Worm (Caenorhabditis elegans) whole organism, L4 larva: ENCODE data around the gene ceh-1.

ENCODE experiments used
- D1046.2 ChIP-seq: fragments of 200-800 bp; sonication (Bioruptor generic); IDR thresholded peaks from 2 replicates; pipeline ENCODE4 v1.3.6; 2022; ENCODE audit warnings: missing genetic modification characterization, missing compliant biosample characterization
- F37D6.2 ChIP-seq: sonication (generic microtip); optimal IDR thresholded peaks from 2 replicates; lab custom pipeline; 2016; ENCODE audit warnings: mild to moderate bottlenecking, missing genetic modification characterization, missing compliant biosample characterization
- T20F7.1 ChIP-seq: fragments of 200-800 bp; sonication (Bioruptor generic); optimal IDR thresholded peaks from 2 replicates; lab custom pipeline; 2018; ENCODE audit warnings: mild to moderate bottlenecking, missing genetic modification characterization, missing compliant biosample characterization
- T26A8.4 ChIP-seq: fragments of 200-800 bp; sonication (Bioruptor generic); IDR thresholded peaks from 2 replicates; pipeline ENCODE4 v1.3.6; 2022; ENCODE audit warnings: missing genetic modification characterization, missing compliant biosample characterization
- Y48G9A.11 ChIP-seq: fragments of 200-800 bp; sonication (Bioruptor generic); IDR thresholded peaks from 2 replicates; pipeline ENCODE4 v1.3.6; 2022; ENCODE audit warnings: missing genetic modification reagents, missing genetic modification characterization, missing compliant biosample characterization
- Y5F2A.4 ChIP-seq: fragments of 200-800 bp; sonication (Bioruptor generic); optimal IDR thresholded peaks from 2 replicates; lab custom pipeline; 2018; ENCODE audit warnings: mild to moderate bottlenecking, missing genetic modification characterization, missing compliant biosample characterization
- ZK546.5 ChIP-seq, 2 experiments: sonication (generic microtip); optimal IDR thresholded peaks; 2 replicates each; lab custom pipeline; 2017; ENCODE audit warnings: missing biosample characterization in 2 of 2, missing genetic modification characterization in 2 of 2
- aha-1 ChIP-seq: fragments of 150-350 bp; peaks from one replicate; lab custom pipeline; 2014; ENCODE audit warnings: missing biosample characterization, missing genetic modification characterization
- aly-2 ChIP-seq: sonication (generic microtip); optimal IDR thresholded peaks from 2 replicates; lab custom pipeline; 2018; ENCODE audit warnings: missing biosample characterization, missing genetic modification characterization
- ceh-20 ChIP-seq: fragments of 200-800 bp; sonication (Bioruptor generic); IDR thresholded peaks from 2 replicates; pipeline ENCODE4 v1.3.6; 2022; ENCODE audit warnings: missing genetic modification reagents, missing genetic modification characterization, missing compliant biosample characterization
- ceh-82 ChIP-seq: sonication (generic microtip); optimal IDR thresholded peaks from 2 replicates; lab custom pipeline; 2017; ENCODE audit warnings: missing biosample characterization, missing genetic modification characterization
- cey-2 ChIP-seq: sonication (generic microtip); optimal IDR thresholded peaks from 3 replicates; lab custom pipeline; 2017; ENCODE audit warnings: missing genetic modification characterization, mild to moderate bottlenecking, missing compliant biosample characterization, antibody characterized with exemption, borderline replicate concordance; ENCODE audit not compliant: insufficient read depth
- ctbp-1 ChIP-seq: fragments of 200-800 bp; sonication (Bioruptor generic); IDR thresholded peaks from 2 replicates; pipeline ENCODE4 v1.3.6; 2022; ENCODE audit warnings: missing genetic modification reagents, missing genetic modification characterization, missing compliant biosample characterization
- daf-16 ChIP-seq, 3 experiments: sonication (generic microtip); optimal IDR thresholded peaks; 2 replicates each; lab custom pipeline; 2016 to 2017; ENCODE audit warnings: missing genetic modification characterization in 3 of 3, missing genetic modification reagents in 3 of 3, mild to moderate bottlenecking in 2 of 3, missing compliant biosample characterization in 2 of 3, missing biosample characterization in 1 of 3, moderate library complexity in 1 of 3
- dmd-6 ChIP-seq: fragments of 200-800 bp; sonication (Bioruptor generic); IDR thresholded peaks from 2 replicates; pipeline ENCODE4 v1.3.6; 2022; ENCODE audit warnings: missing genetic modification reagents, missing genetic modification characterization, missing compliant biosample characterization
- dmd-9 ChIP-seq: fragments of 200-800 bp; sonication (Bioruptor generic); IDR thresholded peaks from 2 replicates; pipeline ENCODE4 v1.3.6; 2022; ENCODE audit warnings: missing genetic modification reagents, missing genetic modification characterization, missing compliant biosample characterization
- egl-27 ChIP-seq: sonication (generic microtip); optimal IDR thresholded peaks from 3 replicates; lab custom pipeline; 2017; ENCODE audit warnings: missing biosample characterization, missing genetic modification reagents, missing genetic modification characterization
- gei-8 ChIP-seq: fragments of 200-800 bp; sonication (Bioruptor generic); optimal IDR thresholded peaks from 2 replicates; lab custom pipeline; 2018; ENCODE audit warnings: mild to moderate bottlenecking, missing genetic modification characterization, missing compliant biosample characterization
- hlh-11 ChIP-seq: fragments of 200-800 bp; sonication (Bioruptor generic); optimal IDR thresholded peaks from 2 replicates; lab custom pipeline; 2018; ENCODE audit warnings: mild to moderate bottlenecking, missing genetic modification characterization, missing compliant biosample characterization
- hlh-30 ChIP-seq: sonication (generic microtip); optimal IDR thresholded peaks from 2 replicates; lab custom pipeline; 2017; ENCODE audit warnings: antibody characterized with exemption, mild to moderate bottlenecking, missing genetic modification characterization, missing compliant biosample characterization; ENCODE audit not compliant: insufficient read depth
- lim-7 ChIP-seq: fragments of 200-800 bp; sonication (Bioruptor generic); IDR thresholded peaks from 2 replicates; pipeline ENCODE4 v1.3.6; 2022; ENCODE audit warnings: missing genetic modification characterization, missing compliant biosample characterization
- lin-13 ChIP-seq: fragments of 150-350 bp; optimal IDR thresholded peaks from 2 replicates; lab custom pipeline; 2014; ENCODE audit warnings: missing biosample characterization, missing genetic modification reagents, missing genetic modification characterization
- lin-15B ChIP-seq: fragments of 150-350 bp; sonication (generic microtip); optimal IDR thresholded peaks from 3 replicates; lab custom pipeline; 2014; ENCODE audit warnings: missing biosample characterization, missing genetic modification characterization
- lin-29 ChIP-seq: fragments of 200-800 bp; sonication (Bioruptor generic); IDR thresholded peaks from 2 replicates; pipeline ENCODE4 v1.3.6; 2022; ENCODE audit warnings: missing genetic modification reagents, missing genetic modification characterization, missing compliant biosample characterization
- lin-38 ChIP-seq: fragments of 200-800 bp; sonication (Bioruptor generic); IDR thresholded peaks from 2 replicates; pipeline ENCODE4 v1.3.6; 2022; ENCODE audit warnings: missing genetic modification reagents, missing genetic modification characterization, missing compliant biosample characterization
- lsy-2 ChIP-seq, 2 experiments: fragments of 150-350 bp in 1 of 2; sonication (generic microtip) in 1 of 2; optimal IDR thresholded peaks; 2 replicates each; lab custom pipeline; 2014 to 2017; ENCODE audit warnings: missing biosample characterization in 2 of 2, missing genetic modification characterization in 2 of 2
- madf-5 ChIP-seq, 2 experiments: fragments of 200-800 bp; sonication (Bioruptor generic); IDR thresholded peaks; 2 replicates each; pipeline ENCODE4 v1.3.6; 2022; ENCODE audit warnings: missing compliant biosample characterization in 2 of 2, missing genetic modification characterization in 2 of 2
- madf-9 ChIP-seq: fragments of 200-800 bp; sonication (Bioruptor generic); conservative IDR thresholded peaks from 2 replicates; pipeline ENCODE4 v1.3.6; 2022; ENCODE audit warnings: missing genetic modification reagents, missing genetic modification characterization, missing compliant biosample characterization
- mdt-29 ChIP-seq: fragments of 200-800 bp; sonication (Bioruptor generic); IDR thresholded peaks from 2 replicates; pipeline ENCODE4 v1.3.6; 2022; ENCODE audit warnings: missing genetic modification reagents, missing genetic modification characterization, missing compliant biosample characterization
- mep-1 ChIP-seq: fragments of 150-350 bp; sonication (generic microtip); optimal IDR thresholded peaks from 3 replicates; lab custom pipeline; 2014; ENCODE audit warnings: missing biosample characterization, missing genetic modification characterization
- mes-2 ChIP-seq: sonication (generic microtip); optimal IDR thresholded peaks from 2 replicates; lab custom pipeline; 2016; ENCODE audit warnings: missing genotype, mild to moderate bottlenecking, missing genetic modification characterization, missing compliant biosample characterization; ENCODE audit not compliant: poor library complexity, severe bottlenecking
- mxl-3 ChIP-seq: fragments of 200-800 bp; sonication (Bioruptor generic); optimal IDR thresholded peaks from 2 replicates; lab custom pipeline; 2018; ENCODE audit warnings: mild to moderate bottlenecking, missing genetic modification characterization, missing compliant biosample characterization
- nhr-25 ChIP-seq: sonication (generic microtip); optimal IDR thresholded peaks from 2 replicates; lab custom pipeline; 2017; ENCODE audit warnings: missing genetic modification characterization, mild to moderate bottlenecking, missing compliant biosample characterization, antibody characterized with exemption, moderate library complexity, borderline replicate concordance; ENCODE audit not compliant: insufficient read depth
- nhr-28 ChIP-seq: fragments of 150-350 bp; optimal IDR thresholded peaks from 2 replicates; lab custom pipeline; 2014; ENCODE audit warnings: missing biosample characterization, missing genetic modification characterization
- nhr-42 ChIP-seq: fragments of 200-800 bp; sonication (Bioruptor generic); IDR thresholded peaks from 2 replicates; pipeline ENCODE4 v1.3.6; 2022; ENCODE audit warnings: missing genetic modification characterization, missing compliant biosample characterization
- nhr-48 ChIP-seq: sonication (generic microtip); optimal IDR thresholded peaks from 2 replicates; lab custom pipeline; 2016; ENCODE audit warnings: mild to moderate bottlenecking, missing genetic modification characterization, missing compliant biosample characterization
- nhr-6 ChIP-seq: fragments of 150-350 bp; optimal IDR thresholded peaks from 2 replicates; lab custom pipeline; 2014; ENCODE audit warnings: missing biosample characterization, missing genetic modification characterization
- nhr-77 ChIP-seq: fragments of 150-350 bp; optimal IDR thresholded peaks from 2 replicates; lab custom pipeline; 2014; ENCODE audit warnings: missing biosample characterization, missing genetic modification characterization
- rbr-2 ChIP-seq: sonication (generic microtip); optimal IDR thresholded peaks from 2 replicates; lab custom pipeline; 2016; ENCODE audit warnings: missing genotype, missing genetic modification characterization, missing compliant biosample characterization
- sdz-12 ChIP-seq: fragments of 200-800 bp; sonication (Bioruptor generic); optimal IDR thresholded peaks from 2 replicates; lab custom pipeline; 2018; ENCODE audit warnings: mild to moderate bottlenecking, missing genetic modification characterization, missing compliant biosample characterization
- spr-3 ChIP-seq: fragments of 200-800 bp; sonication (Bioruptor generic); optimal IDR thresholded peaks from 2 replicates; lab custom pipeline; 2018; ENCODE audit warnings: mild to moderate bottlenecking, missing genetic modification characterization, missing compliant biosample characterization
- tag-97 ChIP-seq: fragments of 200-800 bp; sonication (Bioruptor generic); IDR thresholded peaks from 2 replicates; pipeline ENCODE4 v1.3.6; 2022; ENCODE audit warnings: missing genetic modification characterization, missing compliant biosample characterization
- unc-62 ChIP-seq, 3 experiments: fragments of 150-350 bp in 1 of 3; sonication (generic microtip); optimal IDR thresholded peaks in 2 of 3; peaks in 1 of 3; 1 replicate in 1 of 3; 2 replicates in 2 of 3; lab custom pipeline; 2014 to 2017; ENCODE audit warnings: missing biosample characterization in 3 of 3, missing genetic modification characterization in 3 of 3, missing genetic modification reagents in 3 of 3, missing genotype in 1 of 3
- zag-1 ChIP-seq: fragments of 150-350 bp; optimal IDR thresholded peaks from 2 replicates; lab custom pipeline; 2014; ENCODE audit warnings: missing biosample characterization, missing genetic modification characterization
- zip-11 ChIP-seq: fragments of 200-800 bp; sonication (Bioruptor generic); IDR thresholded peaks from 2 replicates; pipeline ENCODE4 v1.3.6; 2022; ENCODE audit warnings: missing genetic modification characterization, missing compliant biosample characterization
- ztf-11 ChIP-seq: fragments of 150-350 bp; optimal IDR thresholded peaks from 2 replicates; lab custom pipeline; 2014; ENCODE audit warnings: missing biosample characterization, missing genetic modification characterization
- ztf-7 ChIP-seq: fragments of 150-350 bp; optimal IDR thresholded peaks from 2 replicates; lab custom pipeline; 2014; ENCODE audit warnings: missing biosample characterization, missing genetic modification characterization

Gene ceh-1

DNA sequence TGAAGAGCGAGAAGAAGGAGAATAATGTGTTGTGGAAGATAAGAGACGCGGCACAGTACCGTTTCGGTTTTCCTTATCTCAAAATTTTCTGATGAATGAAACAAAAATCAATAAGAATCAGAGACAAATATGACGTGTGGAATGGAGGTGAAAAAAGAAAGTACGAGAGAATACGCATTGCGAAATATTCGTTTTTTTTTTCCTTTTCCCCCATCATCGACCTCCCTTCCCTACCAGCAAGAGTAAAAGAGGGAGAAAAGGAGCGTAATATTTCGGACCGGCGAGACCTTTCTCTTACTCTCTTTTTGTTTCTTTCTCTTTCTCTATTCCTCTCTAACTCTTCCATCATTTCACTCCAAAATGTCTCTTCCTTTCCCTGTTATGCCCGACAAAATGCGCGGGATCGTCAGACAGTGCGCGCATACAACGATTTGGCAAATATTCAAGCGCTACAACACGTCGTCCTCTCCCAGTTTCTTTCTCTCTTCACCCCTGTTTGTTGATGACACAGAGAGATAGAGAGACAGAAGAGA, 8.4 kb upstream of the ceh-1 start (continued):
- TF ChIP-seq hlh-30 (tag; lab: Kevin White, UChicago) (no peak), ZK546.5 (tag; optimal IDR thresholded peaks at IDR 0.05; lab: Kevin White, UChicago) (no peak), daf-16 (GFP tag; optimal IDR thresholded peaks at IDR 0.05; lab: Kevin White, UChicago) (no peak), daf-16 (tag; optimal IDR thresholded peaks at IDR 0.05; lab: Kevin White, UChicago) (peak; percentile 60), aha-1 (tag; lab: Kevin White, UChicago) (peak; percentile 91), spr-3 (GFP tag; lab: Kevin White, UChicago) (no peak), nhr-28 (tag; lab: Kevin White, UChicago) (peak; percentile 90), dmd-9 (GFP tag; lab: Robert Waterston, UW) (no peak), lin-29 (no peak), mes-2 (tag; lab: Kevin White, UChicago) (peak; percentile 24), ceh-20 (no peak), gei-8 (GFP tag; lab: Kevin White, UChicago) (no peak), hlh-11 (peak; percentile 70), madf-9 (GFP tag; lab: Robert Waterston, UW) (no peak; the same call in 1 of the 2 replicates), nhr-48 (tag; lab: Kevin White, UChicago) (peak; percentile 40), nhr-42 (GFP tag; lab: Robert Waterston, UW) (no peak), mdt-29 (no peak), lin-15B (tag; lab: Kevin White, UChicago) (no peak), lim-7 (GFP tag; lab: Robert Waterston, UW) (no peak), ceh-82 (tag; lab: Kevin White, UChicago) (no peak), F37D6.2 (tag; lab: Kevin White, UChicago) (no peak), Y48G9A.11 (no peak), ctbp-1 (GFP tag; lab: Robert Waterston, UW) (no peak), T26A8.4 (no peak), tag-97 (GFP tag; lab: Robert Waterston, UW) (no peak), mep-1 (tag; lab: Kevin White, UChicago) (peak; percentile 65), unc-62 (GFP tag; optimal IDR thresholded peaks at IDR 0.05 in 1 of 2; lab: Kevin White, UChicago) (peak in 1 of 2 experiments; percentile 81), unc-62 (tag; optimal IDR thresholded peaks at IDR 0.05; lab: Kevin White, UChicago) (no peak), rbr-2 (tag; lab: Kevin White, UChicago) (peak; percentile 26), nhr-77 (tag; lab: Kevin White, UChicago) (peak; percentile 49), ztf-7 (no peak), madf-5 (GFP tag; IDR thresholded peaks at IDR 0.05; lab: Robert Waterston, UW) (no peak), Y5F2A.4 (no peak)

DNA sequence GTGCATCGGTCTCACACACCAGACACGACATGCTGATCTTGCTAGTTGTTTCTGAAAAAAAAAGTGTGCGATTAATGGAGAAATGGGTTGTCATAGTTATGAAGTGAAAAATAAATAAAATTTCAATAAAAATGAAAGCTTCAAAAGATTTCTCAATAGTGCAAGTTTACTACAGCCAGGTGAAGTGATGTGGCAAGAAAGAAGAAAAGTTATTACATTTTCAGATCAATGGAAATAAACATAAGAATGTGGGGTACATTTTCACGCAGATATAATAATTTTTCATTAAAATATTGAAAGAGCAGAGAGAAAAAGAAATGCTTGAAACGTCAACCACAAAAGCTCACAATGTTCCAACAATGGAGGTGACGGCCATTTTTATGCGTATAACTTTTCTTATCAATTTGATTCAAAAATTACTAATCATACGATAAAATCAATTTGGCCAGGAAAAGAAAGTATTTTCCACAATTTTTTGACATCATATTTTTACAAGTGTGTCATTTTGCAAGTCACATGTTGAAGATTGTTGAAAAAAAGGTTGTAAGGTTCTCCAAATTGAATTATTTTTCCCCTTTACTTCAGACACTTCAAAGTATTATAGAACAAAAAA, 6.4 kb upstream of the ceh-1 start, which contains the start of gene nhr-45:
Gene nhr-45, minus strand, starts transcription at position 51 of the 613 bp plus-strand sequence.
- TF ChIP-seq zip-11 (GFP tag; lab: Robert Waterston, UW) (no peak), nhr-77 (tag; lab: Kevin White, UChicago) (peak; percentile 24), zag-1 (tag; lab: Kevin White, UChicago) (no peak), lim-7 (GFP tag; lab: Robert Waterston, UW) (no peak), T20F7.1 (peak; percentile 34), mxl-3 (GFP tag; lab: Kevin White, UChicago) (no peak), gei-8 (GFP tag; lab: Kevin White, UChicago) (no peak), nhr-25 (tag; lab: Kevin White, UChicago) (no peak), lin-38 (no peak), ceh-20 (no peak), T26A8.4 (no peak), ztf-7 (no peak), dmd-6 (peak; percentile 42; the same call in 1 of the 2 replicates), sdz-12 (GFP tag; lab: Kevin White, UChicago) (no peak), rbr-2 (tag; lab: Kevin White, UChicago) (no peak), lsy-2 (tag; optimal IDR thresholded peaks at IDR 0.05; lab: Kevin White, UChicago) (peak in 1 of 2 experiments; percentile 13), D1046.2 (GFP tag; lab: Robert Waterston, UW) (no peak), nhr-28 (tag; lab: Kevin White, UChicago) (peak; percentile 25), aly-2 (no peak), nhr-6 (no peak), egl-27 (no peak), lin-13 (GFP tag; lab: Kevin White, UChicago) (no peak), nhr-42 (GFP tag; lab: Robert Waterston, UW) (no peak), cey-2 (no peak), ztf-11 (tag; lab: Kevin White, UChicago) (no peak)
